Fruit fly (Drosophila melanogaster): ENCODE data around the gene B-H2.

Gene B-H2

dm6 chrX:17339693-17340092, 25.3 kb downstream of the B-H2 start (continued):
- no peak for TF ChIP-seq CG11723 (GFP tag; optimal IDR thresholded peaks at IDR 0.05)
- no peak for TF ChIP-seq CG9797 (GFP tag; optimal IDR thresholded peaks at IDR 0.05)
- TF ChIP-seq crol (GFP tag; IDR thresholded peaks at IDR 0.05): 0 out of 2 replicates have a peak, but pooled peaks have one; percentile 8
- TF ChIP-seq seq (GFP tag; IDR thresholded peaks at IDR 0.05): peak; percentile 65; the same call in 1 of the 2 replicates

- peak; percentile 49 for TF ChIP-seq B-H2 (GFP tag; optimal IDR thresholded peaks at IDR 0.05)
- peak; percentile 8 for TF ChIP-seq CoRest (tag; optimal IDR thresholded peaks at IDR 0.05)
- TF ChIP-seq Trl (optimal IDR thresholded peaks at IDR 0.05): peak; percentile 34 to 45
- TF ChIP-seq Trl (GFP tag; optimal IDR thresholded peaks at IDR 0.05): no peak
- TF ChIP-seq CG10321 (GFP tag; IDR thresholded peaks at IDR 0.05): peak; percentile 90
- peak; percentile 78 for TF ChIP-seq sqz (GFP tag; optimal IDR thresholded peaks at IDR 0.05)
- peak; percentile 60 for TF ChIP-seq Adf1 (GFP tag; IDR thresholded peaks at IDR 0.05)
- no peak for TF ChIP-seq CG10267 (tag; optimal IDR thresholded peaks at IDR 0.05)
- no peak for TF ChIP-seq ham (GFP tag; IDR thresholded peaks at IDR 0.05)
- TF ChIP-seq luna (GFP tag; optimal IDR thresholded peaks at IDR 0.05): no peak
- TF ChIP-seq zen2 (GFP tag; IDR thresholded peaks at IDR 0.05; ENCODE audit: partially characterized antibody): no peak
- no peak for TF ChIP-seq CG12659 (GFP tag; optimal IDR thresholded peaks at IDR 0.05)
- no peak for TF ChIP-seq Deaf1 (tag; optimal IDR thresholded peaks at IDR 0.05)
- peak; percentile 53; the same call in 1 of the 2 replicates for TF ChIP-seq CG32772 (GFP tag; IDR thresholded peaks at IDR 0.05)
- 0 out of 2 replicates have a peak, but pooled peaks have one; percentile 8 for TF ChIP-seq CG4360 (GFP tag; IDR thresholded peaks at IDR 0.05)
- TF ChIP-seq CG12236 (GFP tag; optimal IDR thresholded peaks at IDR 0.05): no peak
- peak; percentile 26 for TF ChIP-seq ewg (GFP tag; optimal IDR thresholded peaks at IDR 0.05)
- no peak for TF ChIP-seq az2 (GFP tag; optimal IDR thresholded peaks at IDR 0.05)
- no peak for TF ChIP-seq Blimp-1 (GFP tag; optimal IDR thresholded peaks at IDR 0.05)
- peak; percentile 94 for TF ChIP-seq Nf-YC (tag; optimal IDR thresholded peaks at IDR 0.05)
- no peak for TF ChIP-seq eyg (GFP tag; optimal IDR thresholded peaks at IDR 0.05)
- peak; percentile 65 for TF ChIP-seq cad (GFP tag; optimal IDR thresholded peaks at IDR 0.05)
- TF ChIP-seq Xbp1 (GFP tag; optimal IDR thresholded peaks at IDR 0.05): no peak
- TF ChIP-seq stwl (tag; optimal IDR thresholded peaks at IDR 0.05): peak; percentile 5
- peak; percentile 26 for TF ChIP-seq Vsx1 (GFP tag; optimal IDR thresholded peaks at IDR 0.05)
- TF ChIP-seq CG1832 (GFP tag; optimal IDR thresholded peaks at IDR 0.05): peak; percentile 83
- peak; percentile 62; the same call in 1 of the 3 replicates for TF ChIP-seq CG2199 (GFP tag; IDR thresholded peaks at IDR 0.05)
- TF ChIP-seq run (tag; optimal IDR thresholded peaks at IDR 0.05): no peak
- TF ChIP-seq onecut (GFP tag; IDR thresholded peaks at IDR 0.05): 0 out of 2 replicates have a peak, but pooled peaks have one; percentile 7
- no peak for TF ChIP-seq D19A (tag; optimal IDR thresholded peaks at IDR 0.05)
- TF ChIP-seq Jarid2 (GFP tag; optimal IDR thresholded peaks at IDR 0.05): peak; percentile 34
- TF ChIP-seq Nf-YB (GFP tag; optimal IDR thresholded peaks at IDR 0.05): peak; percentile 94
- TF ChIP-seq abd-A (tag; optimal IDR thresholded peaks at IDR 0.05): peak; percentile 21
- TF ChIP-seq tll (GFP tag; optimal IDR thresholded peaks at IDR 0.05): peak in 1 of 2 experiments; percentile 40
These were observed 31.5 kb downstream of the B-H2 start for dm6 chrX:17345806-17346424.

- no peak for TF ChIP-seq bab2 (GFP tag; optimal IDR thresholded peaks at IDR 0.05)
These were observed 37.2 kb downstream of the B-H2 start for dm6 chrX:17351554-17351953.

Measured in whole organism, embryonic.